Worm (Caenorhabditis elegans) whole organism, young adult: ENCODE results near the gene pyc-1.

ENCODE experiments used
- B0261.1 ChIP-seq: sonication (generic microtip); optimal IDR thresholded peaks from 2 replicates; lab custom pipeline; 2016; ENCODE audit warnings: mild to moderate bottlenecking, missing genetic modification characterization, moderate library complexity, missing compliant biosample characterization
- F10E7.11 ChIP-seq: sonication (generic microtip); optimal IDR thresholded peaks from 2 replicates; lab custom pipeline; 2017; ENCODE audit warnings: mild to moderate bottlenecking, missing genetic modification characterization, moderate library complexity, missing compliant biosample characterization
- F33H1.4 ChIP-seq: fragments of 200-800 bp; sonication (Bioruptor generic); IDR thresholded peaks from 2 replicates; pipeline ENCODE4 v1.3.6; 2022; ENCODE audit warnings: missing genetic modification reagents, missing genetic modification characterization, missing compliant biosample characterization
- F37B4.10 ChIP-seq: fragments of 200-800 bp; sonication (Bioruptor generic); IDR thresholded peaks from 2 replicates; pipeline ENCODE4 v1.3.6; 2022; ENCODE audit warnings: missing genetic modification characterization, missing compliant biosample characterization
- F52B5.7 ChIP-seq: sonication (generic microtip); optimal IDR thresholded peaks from 2 replicates; lab custom pipeline; 2016; ENCODE audit warnings: mild to moderate bottlenecking, missing genetic modification characterization, missing compliant biosample characterization
- F57A8.1 ChIP-seq: fragments of 200-800 bp; sonication (Bioruptor generic); optimal IDR thresholded peaks from 2 replicates; lab custom pipeline; 2018; ENCODE audit warnings: mild to moderate bottlenecking, missing genetic modification characterization, moderate library complexity, missing compliant biosample characterization
- F57C9.4 ChIP-seq: sonication (generic microtip); optimal IDR thresholded peaks from 2 replicates; lab custom pipeline; 2017; ENCODE audit warnings: mild to moderate bottlenecking, missing genetic modification characterization, missing compliant biosample characterization
- K11D2.4 ChIP-seq: fragments of 200-800 bp; sonication (Bioruptor generic); IDR thresholded peaks from 2 replicates; pipeline ENCODE4 v1.3.6; 2022; ENCODE audit warnings: missing genetic modification reagents, missing genetic modification characterization, missing compliant biosample characterization
- K12H6.12 ChIP-seq: fragments of 200-800 bp; sonication (Bioruptor generic); optimal IDR thresholded peaks from 2 replicates; lab custom pipeline; 2018; ENCODE audit warnings: mild to moderate bottlenecking, missing genetic modification characterization, missing compliant biosample characterization
- Y53G8AR.9 ChIP-seq: fragments of 200-800 bp; sonication (Bioruptor generic); conservative IDR thresholded peaks from 2 replicates; pipeline ENCODE4 v1.3.6; 2022; ENCODE audit warnings: missing genetic modification reagents, missing genetic modification characterization, missing compliant biosample characterization
- Y95B8A.8 ChIP-seq: fragments of 200-800 bp; sonication (Bioruptor generic); IDR thresholded peaks from 2 replicates; pipeline ENCODE4 v1.3.6; 2022; ENCODE audit warnings: missing genetic modification reagents, missing genetic modification characterization, missing compliant biosample characterization
- aptf-2 ChIP-seq: fragments of 200-800 bp; sonication (Bioruptor generic); conservative IDR thresholded peaks from 2 replicates; pipeline ENCODE4 v1.3.6; 2022; ENCODE audit warnings: missing genetic modification reagents, missing genetic modification characterization, missing compliant biosample characterization
- athp-1 ChIP-seq: sonication (generic microtip); optimal IDR thresholded peaks from 2 replicates; lab custom pipeline; 2017; ENCODE audit warnings: mild to moderate bottlenecking, missing genetic modification characterization, missing compliant biosample characterization
- bed-1 ChIP-seq: fragments of 200-800 bp; sonication (Bioruptor generic); IDR thresholded peaks from 2 replicates; pipeline ENCODE4 v1.3.6; 2022; ENCODE audit warnings: missing genetic modification reagents, missing genetic modification characterization, missing compliant biosample characterization
- cebp-2 ChIP-seq: fragments of 200-800 bp; sonication (Bioruptor generic); IDR thresholded peaks from 2 replicates; pipeline ENCODE4 v1.3.6; 2022; ENCODE audit warnings: missing genetic modification characterization, missing compliant biosample characterization
- ceh-91 ChIP-seq: fragments of 200-800 bp; sonication (Bioruptor generic); IDR thresholded peaks from 2 replicates; pipeline ENCODE4 v1.3.6; 2022; ENCODE audit warnings: missing genetic modification reagents, missing genetic modification characterization, missing compliant biosample characterization
- die-1 ChIP-seq: sonication (generic microtip); optimal IDR thresholded peaks from 2 replicates; lab custom pipeline; 2016; ENCODE audit warnings: missing genotype, mild to moderate bottlenecking, missing genetic modification characterization, missing compliant biosample characterization
- egrh-3 ChIP-seq: fragments of 200-800 bp; sonication (Bioruptor generic); IDR thresholded peaks from 2 replicates; pipeline ENCODE4 v1.3.6; 2022; ENCODE audit warnings: missing genetic modification reagents, missing genetic modification characterization, missing compliant biosample characterization
- fkh-3 ChIP-seq: sonication (generic microtip); optimal IDR thresholded peaks from 2 replicates; lab custom pipeline; 2016; ENCODE audit warnings: mild to moderate bottlenecking, missing genetic modification characterization, missing compliant biosample characterization
- him-1 ChIP-seq: sonication (generic microtip); optimal IDR thresholded peaks from 2 replicates; lab custom pipeline; 2016; ENCODE audit warnings: missing genotype, missing genetic modification reagents, missing genetic modification characterization, missing compliant biosample characterization
- hlh-26 ChIP-seq: fragments of 200-800 bp; sonication (Bioruptor generic); conservative IDR thresholded peaks from 2 replicates; pipeline ENCODE4 v1.3.6; 2022; ENCODE audit warnings: missing genetic modification reagents, missing genetic modification characterization, missing compliant biosample characterization
- hmg-1.2 ChIP-seq: fragments of 200-800 bp; sonication (Bioruptor generic); IDR thresholded peaks from 2 replicates; pipeline ENCODE4 v1.3.6; 2022; ENCODE audit warnings: missing genetic modification reagents, missing genetic modification characterization, missing compliant biosample characterization
- let-526 ChIP-seq: fragments of 200-800 bp; sonication (Bioruptor generic); IDR thresholded peaks from 2 replicates; pipeline ENCODE4 v1.3.6; 2022; ENCODE audit warnings: missing genetic modification reagents, missing genetic modification characterization, missing compliant biosample characterization
- let-607 ChIP-seq, 2 experiments: fragments of 200-800 bp in 1 of 2; sonication (Bioruptor generic) in 1 of 2; sonication (generic microtip) in 1 of 2; optimal IDR thresholded peaks; 2 replicates each; lab custom pipeline; 2016 to 2018; ENCODE audit warnings: mild to moderate bottlenecking in 2 of 2, missing compliant biosample characterization in 2 of 2, missing genetic modification characterization in 2 of 2, moderate library complexity in 2 of 2, missing genotype in 1 of 2
- madf-8 ChIP-seq: fragments of 200-800 bp; sonication (Bioruptor generic); conservative IDR thresholded peaks from 2 replicates; pipeline ENCODE4 v1.3.6; 2022; ENCODE audit warnings: missing genetic modification reagents, missing genetic modification characterization, missing compliant biosample characterization
- mcd-1 ChIP-seq: fragments of 200-800 bp; sonication (Bioruptor generic); IDR thresholded peaks from 2 replicates; pipeline ENCODE4 v1.3.6; 2022; ENCODE audit warnings: missing genetic modification reagents, missing genetic modification characterization, missing compliant biosample characterization
- mxl-1 ChIP-seq: sonication (generic microtip); optimal IDR thresholded peaks from 2 replicates; lab custom pipeline; 2016; ENCODE audit warnings: missing genetic modification characterization, missing compliant biosample characterization
- nfyb-1 ChIP-seq: fragments of 200-800 bp; sonication (Bioruptor generic); IDR thresholded peaks from 2 replicates; pipeline ENCODE4 v1.3.6; 2022; ENCODE audit warnings: missing genetic modification reagents, missing genetic modification characterization, missing compliant biosample characterization
- nhr-179 ChIP-seq: sonication (generic microtip); optimal IDR thresholded peaks from 2 replicates; lab custom pipeline; 2016; ENCODE audit warnings: mild to moderate bottlenecking, missing genetic modification characterization, missing compliant biosample characterization
- nhr-80 ChIP-seq: sonication (generic microtip); optimal IDR thresholded peaks from 2 replicates; lab custom pipeline; 2016; ENCODE audit warnings: missing genetic modification characterization, missing compliant biosample characterization
- pha-4 ChIP-seq: fragments of 150-350 bp; sonication (generic microtip); optimal IDR thresholded peaks from 2 replicates; lab custom pipeline; 2014; ENCODE audit warnings: missing biosample characterization, missing genetic modification reagents, missing genetic modification characterization
- rcor-1 ChIP-seq: fragments of 200-800 bp; sonication (Bioruptor generic); IDR thresholded peaks from 2 replicates; pipeline ENCODE4 v1.3.6; 2022; ENCODE audit warnings: missing genetic modification reagents, missing genetic modification characterization, missing compliant biosample characterization
- repo-1 ChIP-seq: sonication (generic microtip); optimal IDR thresholded peaks from 2 replicates; lab custom pipeline; 2017; ENCODE audit warnings: mild to moderate bottlenecking, missing genetic modification characterization, missing compliant biosample characterization
- sdz-38 ChIP-seq: sonication (generic microtip); optimal IDR thresholded peaks from 2 replicates; lab custom pipeline; 2016; ENCODE audit warnings: missing genotype, missing genetic modification characterization, missing compliant biosample characterization
- snpc-1.3 ChIP-seq: sonication (generic microtip); optimal IDR thresholded peaks from 2 replicates; lab custom pipeline; 2017; ENCODE audit warnings: missing genetic modification characterization, mild to moderate bottlenecking, missing compliant biosample characterization, antibody characterized with exemption, moderate library complexity, missing genotype, missing genetic modification reagents; ENCODE audit not compliant: insufficient read depth
- snpc-3.4 ChIP-seq: sonication (generic microtip); optimal IDR thresholded peaks from 2 replicates; lab custom pipeline; 2017; ENCODE audit warnings: missing genetic modification characterization, mild to moderate bottlenecking, missing compliant biosample characterization, antibody characterized with exemption, moderate library complexity, missing genotype, missing genetic modification reagents
- somi-1 ChIP-seq: fragments of 200-800 bp; sonication (Bioruptor generic); optimal IDR thresholded peaks from 2 replicates; lab custom pipeline; 2018; ENCODE audit warnings: mild to moderate bottlenecking, missing genetic modification characterization, missing compliant biosample characterization
- tbp1 ChIP-seq: fragments of 200-800 bp; sonication (Bioruptor generic); optimal IDR thresholded peaks from 2 replicates; lab custom pipeline; 2018; ENCODE audit warnings: mild to moderate bottlenecking, missing genetic modification characterization, missing compliant biosample characterization
- tlf-1 ChIP-seq: fragments of 200-800 bp; sonication (Bioruptor generic); optimal IDR thresholded peaks from 2 replicates; lab custom pipeline; 2018; ENCODE audit warnings: mild to moderate bottlenecking, missing genetic modification characterization, missing compliant biosample characterization
- ztf-26 ChIP-seq: sonication (generic microtip); optimal IDR thresholded peaks from 2 replicates; lab custom pipeline; 2017; ENCODE audit warnings: missing genetic modification characterization, missing compliant biosample characterization
- ztf-28 ChIP-seq: fragments of 200-800 bp; sonication (Bioruptor generic); IDR thresholded peaks from 2 replicates; pipeline ENCODE4 v1.3.6; 2022; ENCODE audit warnings: missing genetic modification reagents, missing genetic modification characterization, missing compliant biosample characterization
- ztf-3 ChIP-seq: fragments of 200-800 bp; sonication (Bioruptor generic); optimal IDR thresholded peaks from 2 replicates; lab custom pipeline; 2018; ENCODE audit warnings: mild to moderate bottlenecking, missing genetic modification characterization, missing compliant biosample characterization

pyc-1 gene

DNA sequence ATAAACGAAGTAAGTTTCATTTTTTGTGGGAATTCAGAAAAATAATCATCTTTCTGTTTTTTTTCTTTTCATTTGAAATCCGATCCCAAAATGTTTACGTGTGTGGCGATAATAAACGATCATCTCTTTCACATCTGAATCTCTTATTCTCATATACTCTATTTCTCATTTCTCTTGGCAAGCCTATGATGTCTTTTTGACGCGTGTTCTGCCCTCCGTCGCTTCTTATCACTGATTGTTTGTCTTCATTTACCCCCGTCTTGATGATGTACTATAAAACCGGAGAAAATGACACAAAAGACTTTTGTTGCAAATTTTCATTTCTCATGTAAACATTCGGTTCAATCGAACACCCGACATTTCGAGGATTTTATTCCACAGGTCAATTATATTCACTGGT is 44.5 kb downstream of the pyc-1 start:
- no peak; the same call in 1 of the 2 replicates for TF ChIP-seq hmg-1.2 (GFP tag; lab: Robert Waterston, UW)
- TF ChIP-seq nhr-80 (tag; lab: Kevin White, UChicago), result peak; percentile 72
- TF ChIP-seq pha-4 (tag; lab: Kevin White, UChicago), result no peak
- TF ChIP-seq Y95B8A.8 (GFP tag; lab: Robert Waterston, UW), result no peak
- TF ChIP-seq F57A8.1 (GFP tag; lab: Kevin White, UChicago), result no peak
- no peak for TF ChIP-seq hlh-26 (GFP tag; lab: Robert Waterston, UW)
- no peak for TF ChIP-seq egrh-3
- no peak for TF ChIP-seq rcor-1 (GFP tag; lab: Robert Waterston, UW)
- peak; percentile 40 for TF ChIP-seq somi-1 (GFP tag; lab: Kevin White, UChicago)
- no peak for TF ChIP-seq ceh-91 (GFP tag; lab: Robert Waterston, UW)
- TF ChIP-seq K11D2.4 (GFP tag; lab: Robert Waterston, UW), result no peak
- no peak for TF ChIP-seq F52B5.7
- TF ChIP-seq K12H6.12 (tag; lab: Kevin White, UChicago), result no peak
- TF ChIP-seq repo-1 (tag; lab: Kevin White, UChicago), result no peak
- TF ChIP-seq aptf-2 (GFP tag; lab: Robert Waterston, UW), result no peak
- TF ChIP-seq tbp1 (GFP tag; lab: Kevin White, UChicago), result peak; percentile 12
- TF ChIP-seq him-1 (tag; lab: Kevin White, UChicago), result no peak
- TF ChIP-seq let-607 (tag; optimal IDR thresholded peaks at IDR 0.05; lab: Kevin White, UChicago), result peak in 1 of 2 experiments; percentile 24
- TF ChIP-seq ztf-3 (GFP tag; lab: Kevin White, UChicago), result no peak
- no peak for TF ChIP-seq mxl-1 (tag; lab: Kevin White, UChicago)
- no peak for TF ChIP-seq sdz-38 (tag; lab: Kevin White, UChicago)
- no peak for TF ChIP-seq snpc-1.3 (tag; lab: Kevin White, UChicago)
- no peak for TF ChIP-seq tlf-1
- no peak for TF ChIP-seq fkh-3 (tag; lab: Kevin White, UChicago)
- TF ChIP-seq cebp-2 (GFP tag; lab: Robert Waterston, UW), result no peak

- TF ChIP-seq F33H1.4 (GFP tag; lab: Robert Waterston, UW), result no peak
- TF ChIP-seq bed-1, result no peak
- no peak for TF ChIP-seq snpc-3.4 (tag; lab: Kevin White, UChicago)
Observed at ce11 chrV:11776538-11776937, 45.8 kb downstream of the pyc-1 start, which contains the start of gene F55A11.6. F55A11.6 (plus strand) TSS chrV:11776838.

ce11 chrV:11773934-11774333 is 48.4 kb downstream of the pyc-1 start:
- no peak for TF ChIP-seq F10E7.11 (tag; lab: Kevin White, UChicago)
- no peak for TF ChIP-seq let-526 (GFP tag; lab: Robert Waterston, UW)
- TF ChIP-seq F57C9.4 (tag; lab: Kevin White, UChicago), result no peak
- peak; percentile 14 for TF ChIP-seq nhr-80 (tag; lab: Kevin White, UChicago)
- no peak for TF ChIP-seq F37B4.10 (GFP tag; lab: Robert Waterston, UW)
- no peak for TF ChIP-seq K11D2.4 (GFP tag; lab: Robert Waterston, UW)
- TF ChIP-seq fkh-3 (tag; lab: Kevin White, UChicago), result no peak
- no peak for TF ChIP-seq B0261.1

DNA sequence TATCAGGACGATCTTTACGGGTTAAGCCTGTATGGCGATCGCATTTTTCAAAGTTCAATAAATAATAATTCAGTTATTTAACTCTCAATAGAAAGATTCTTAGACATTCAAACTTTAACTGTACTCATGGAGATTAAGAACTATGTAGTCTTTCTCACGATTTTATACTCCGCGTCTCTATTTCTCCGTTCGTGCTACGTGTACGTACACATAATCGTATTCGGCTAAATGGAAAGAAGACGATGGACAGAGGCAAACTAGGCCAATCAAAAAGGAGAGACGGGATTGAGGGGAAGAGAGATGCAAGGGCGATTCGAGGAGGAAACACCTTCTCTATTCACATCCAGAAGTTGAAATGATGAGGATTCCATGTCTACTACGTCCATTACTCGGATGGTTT is 48.9 kb downstream of the pyc-1 start, which contains the start of gene bus-18:
Gene bus-18 (plus strand): TSS at position 301 of the 400 bp plus-strand sequence.
- TF ChIP-seq ztf-3 (GFP tag; lab: Kevin White, UChicago), result no peak
- no peak for TF ChIP-seq ztf-28 (GFP tag; lab: Robert Waterston, UW)
- TF ChIP-seq nhr-80 (tag; lab: Kevin White, UChicago), result no peak
- no peak for TF ChIP-seq somi-1 (GFP tag; lab: Kevin White, UChicago)
- no peak for TF ChIP-seq nhr-179 (tag; lab: Kevin White, UChicago)
- no peak for TF ChIP-seq mcd-1 (GFP tag; lab: Robert Waterston, UW)
- TF ChIP-seq F57C9.4 (tag; lab: Kevin White, UChicago), result no peak
- TF ChIP-seq madf-8 (GFP tag; lab: Robert Waterston, UW), result no peak
- no peak for TF ChIP-seq Y53G8AR.9
- no peak for TF ChIP-seq ztf-26 (tag; lab: Kevin White, UChicago)
- TF ChIP-seq nfyb-1, result no peak
- no peak for TF ChIP-seq athp-1 (tag; lab: Kevin White, UChicago)
- no peak for TF ChIP-seq die-1
- TF ChIP-seq K12H6.12 (tag; lab: Kevin White, UChicago), result no peak
